Fruit fly (Drosophila melanogaster): ENCODE measurements around the gene Mcm3.

Mcm3 gene

dm6 chrX:5289692-5290091 lies 34.0 kb upstream of the Mcm3 start:
- TF ChIP-seq CG5245 (GFP tag; optimal IDR thresholded peaks at IDR 0.05) (peak; percentile 2), Asciz (GFP tag; optimal IDR thresholded peaks at IDR 0.05) (no peak), CG7357 (GFP tag; IDR thresholded peaks at IDR 0.05) (no peak), Kr (GFP tag; optimal IDR thresholded peaks at IDR 0.05) (no peak), Spps (tag; optimal IDR thresholded peaks at IDR 0.05) (no peak), Lhr (GFP tag; optimal IDR thresholded peaks at IDR 0.05) (peak; percentile 7), z (GFP tag; IDR thresholded peaks at IDR 0.05) (peak; percentile 56; the same call in 1 of the 3 replicates), CG17361 (GFP tag; IDR thresholded peaks at IDR 0.05) (0 out of 3 replicates have a peak, but pooled peaks have one; percentile 8), CoRest (tag; optimal IDR thresholded peaks at IDR 0.05) (peak; percentile 4), kah (GFP tag; optimal IDR thresholded peaks at IDR 0.05) (no peak), Xbp1 (GFP tag; optimal IDR thresholded peaks at IDR 0.05) (peak; percentile 1), CG16813 (GFP tag; IDR thresholded peaks at IDR 0.05; ENCODE audit: partially characterized antibody) (peak; percentile 61), Hr39 (optimal IDR thresholded peaks at IDR 0.05) (no peak), Vsx1 (GFP tag; optimal IDR thresholded peaks at IDR 0.05) (peak; percentile 55), Doc3 (GFP tag; IDR thresholded peaks at IDR 0.05; ENCODE audit: partially characterized antibody) (no peak), CG32532 (GFP tag; IDR thresholded peaks at IDR 0.05) (peak; percentile 55), CG42726 (GFP tag; IDR thresholded peaks at IDR 0.05; ENCODE audit: partially characterized antibody) (peak; percentile 35; the same call in 1 of the 2 replicates), CG1603 (tag; optimal IDR thresholded peaks at IDR 0.05) (peak; percentile 17), Optix (GFP tag; IDR thresholded peaks at IDR 0.05) (no peak), vvl (GFP tag; IDR thresholded peaks at IDR 0.05) (peak; percentile 41; the same call in 1 of the 2 replicates), Hmx (GFP tag; optimal IDR thresholded peaks at IDR 0.05) (no peak), Med (GFP tag) (peak; percentile 46), bsh (GFP tag; optimal IDR thresholded peaks at IDR 0.05) (peak in 1 of 2 experiments; percentile 5), Awh (GFP tag; IDR thresholded peaks at IDR 0.05) (no peak), sug (tag; optimal IDR thresholded peaks at IDR 0.05) (peak; percentile 5), CG6791 (GFP tag; IDR thresholded peaks at IDR 0.05; ENCODE audit: partially characterized antibody) (peak; percentile 14; the same call in 1 of the 3 replicates), Fer1 (GFP tag; optimal IDR thresholded peaks at IDR 0.05) (no peak), knrl (GFP tag; IDR thresholded peaks at IDR 0.05; ENCODE audit: partially characterized antibody) (peak; percentile 33; the same call in 1 of the 3 replicates), Rfx (GFP tag; IDR thresholded peaks at IDR 0.05) (peak; percentile 47; the same call in 1 of the 2 replicates), PHDP (tag; optimal IDR thresholded peaks at IDR 0.05) (peak; percentile 20), stwl (tag; optimal IDR thresholded peaks at IDR 0.05) (peak; percentile 37), CG11504 (tag; optimal IDR thresholded peaks at IDR 0.05) (peak; percentile 49), H2.0 (GFP tag; IDR thresholded peaks at IDR 0.05) (0 out of 2 replicates have a peak, but pooled peaks have one; percentile 4), lmd (GFP tag; IDR thresholded peaks at IDR 0.05) (no peak), CTCF (GFP tag; optimal IDR thresholded peaks at IDR 0.05) (peak; percentile 93), Dbx (GFP tag; IDR thresholded peaks at IDR 0.05) (peak; percentile 42; the same call in 1 of the 3 replicates), CG10431 (GFP tag; optimal IDR thresholded peaks at IDR 0.05) (no peak), Bgb (GFP tag; IDR thresholded peaks at IDR 0.05; ENCODE audit: partially characterized antibody) (peak; percentile 68), gem (tag; optimal IDR thresholded peaks at IDR 0.05) (peak; percentile 3), CG2712 (tag; optimal IDR thresholded peaks at IDR 0.05) (peak; percentile 2), Hey (tag; optimal IDR thresholded peaks at IDR 0.05) (no peak), amos (GFP tag; IDR thresholded peaks at IDR 0.05; ENCODE audit: partially characterized antibody) (peak; percentile 61), ind (GFP tag; optimal IDR thresholded peaks at IDR 0.05) (no peak), CG4424 (GFP tag; optimal IDR thresholded peaks at IDR 0.05) (peak; percentile 9)
